Worm (Caenorhabditis elegans): ENCODE data around the gene gpc-1.

gpc-1 gene

DNA sequence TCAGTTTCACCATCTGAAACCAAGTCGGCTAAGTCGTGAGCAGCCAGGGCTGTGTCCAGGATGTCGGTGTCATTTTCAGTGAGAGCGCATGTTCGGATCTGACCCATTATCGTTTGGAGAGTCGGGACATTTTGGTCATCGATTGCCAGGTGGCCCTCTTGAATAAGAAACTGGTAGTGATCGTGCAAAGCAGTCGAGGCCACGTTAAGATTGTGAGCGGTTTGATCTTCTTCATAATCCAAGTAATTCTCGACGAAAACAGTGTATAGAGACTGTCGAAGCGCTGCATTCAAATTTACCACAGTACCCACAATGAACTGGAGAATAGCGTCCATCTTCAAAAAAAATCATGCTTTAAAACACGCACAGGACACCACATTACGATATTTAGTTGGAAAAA, 22.3 kb downstream of the gpc-1 start, which contains the start of gene T14G8.6:
TSS of gene T14G8.6 (minus strand) at position 338 of the 400 bp plus-strand sequence.
- no peak for TF ChIP-seq scrt-1 (GFP tag; IDR thresholded peaks at IDR 0.05)
- TF ChIP-seq aly-1 (tag; optimal IDR thresholded peaks at IDR 0.05) = no peak
- TF ChIP-seq ceh-13 (GFP tag; optimal IDR thresholded peaks at IDR 0.05) = no peak
- no peak for TF ChIP-seq tbx-11 (GFP tag; IDR thresholded peaks at IDR 0.05)
- TF ChIP-seq tra-4 (tag; optimal IDR thresholded peaks at IDR 0.05) = no peak
- TF ChIP-seq sea-1 (GFP tag; conservative IDR thresholded peaks at IDR 0.05) = no peak
- TF ChIP-seq hmg-4 (GFP tag; optimal IDR thresholded peaks at IDR 0.05) = no peak
- no peak for TF ChIP-seq B0310.2 (tag; optimal IDR thresholded peaks at IDR 0.05)
- no peak for TF ChIP-seq ets-7 (tag; optimal IDR thresholded peaks at IDR 0.05)
- TF ChIP-seq hmbx-1 (tag; optimal IDR thresholded peaks at IDR 0.05) = no peak
- no peak for TF ChIP-seq hnd-1 (tag; optimal IDR thresholded peaks at IDR 0.05)
- TF ChIP-seq ama-1 (optimal IDR thresholded peaks at IDR 0.05) = no peak
- no peak for TF ChIP-seq ceh-36 (tag; optimal IDR thresholded peaks at IDR 0.05)
- TF ChIP-seq tbx-37 (GFP tag; conservative IDR thresholded peaks at IDR 0.05) = no peak

DNA sequence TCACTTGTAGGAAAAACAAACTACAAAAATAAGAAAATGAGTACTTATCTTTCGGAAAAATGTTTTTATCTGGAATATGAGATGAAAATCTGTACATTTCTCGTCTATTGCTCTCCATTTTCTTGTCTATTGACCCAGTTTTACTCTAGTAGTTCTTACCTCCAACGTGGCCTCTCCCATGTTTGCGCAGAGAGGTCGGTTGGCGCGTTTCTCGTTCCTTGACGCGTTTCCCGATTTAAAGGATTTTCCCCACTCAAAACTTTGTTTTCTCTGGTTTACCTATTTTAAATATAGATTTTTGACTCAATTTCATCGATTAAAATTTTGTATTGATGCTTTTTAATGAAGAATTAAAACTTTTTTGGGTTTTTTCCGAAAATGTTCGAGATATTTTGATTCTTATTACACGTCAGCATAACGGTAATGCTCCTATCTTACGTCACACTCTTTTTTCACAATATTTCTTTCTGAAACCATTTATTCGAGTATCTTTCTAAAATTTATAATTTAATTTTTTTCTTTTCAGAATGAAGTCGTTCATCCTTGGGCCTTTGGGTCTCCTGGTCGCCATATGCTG, 24.0 kb downstream of the gpc-1 start, which contains the start of gene T14G8.3:
TSS of gene T14G8.3 (plus strand) at position 527 of the 577 bp plus-strand sequence.
- TF ChIP-seq B0310.2 (tag; optimal IDR thresholded peaks at IDR 0.05) = no peak
- TF ChIP-seq tbx-37 (GFP tag; conservative IDR thresholded peaks at IDR 0.05) = no peak
- TF ChIP-seq ceh-13 (GFP tag; optimal IDR thresholded peaks at IDR 0.05) = no peak
- no peak for TF ChIP-seq ama-1 (optimal IDR thresholded peaks at IDR 0.05)
- no peak for TF ChIP-seq hmbx-1 (tag; optimal IDR thresholded peaks at IDR 0.05)
- no peak for TF ChIP-seq sea-1 (GFP tag; conservative IDR thresholded peaks at IDR 0.05)
- TF ChIP-seq flt-1 (GFP tag; IDR thresholded peaks at IDR 0.05) = no peak
- TF ChIP-seq pes-1 (GFP tag; IDR thresholded peaks at IDR 0.05) = no peak
- no peak for TF ChIP-seq aly-1 (tag; optimal IDR thresholded peaks at IDR 0.05)
- no peak for TF ChIP-seq tbx-11 (GFP tag; IDR thresholded peaks at IDR 0.05)
- no peak for TF ChIP-seq hmg-4 (GFP tag; optimal IDR thresholded peaks at IDR 0.05)
- TF ChIP-seq ceh-36 (tag; optimal IDR thresholded peaks at IDR 0.05) = no peak
- no peak for TF ChIP-seq F13C5.2 (tag; optimal IDR thresholded peaks at IDR 0.05)
- no peak for TF ChIP-seq ets-7 (tag; optimal IDR thresholded peaks at IDR 0.05)

DNA sequence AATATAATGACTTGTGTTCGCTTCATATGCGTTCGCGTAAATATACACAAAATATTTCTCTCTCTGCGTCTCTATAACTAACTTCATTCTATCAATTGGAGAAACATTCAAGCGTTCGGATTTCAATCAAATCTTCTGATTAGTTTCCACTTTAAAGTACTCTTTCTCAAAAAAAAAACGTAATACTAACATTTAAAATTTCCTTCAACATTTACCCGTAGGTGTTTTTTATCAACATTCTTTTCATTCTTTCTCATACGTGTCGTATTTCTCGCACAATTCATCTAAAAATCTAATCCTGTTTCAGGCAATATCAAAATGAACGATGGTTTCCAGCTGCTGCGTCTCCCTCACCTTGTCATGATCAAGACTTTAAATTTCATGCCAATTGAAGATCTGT, 27.1 kb downstream of the gpc-1 start, which contains the start of gene T14G8.2:
TSS of gene T14G8.2 (plus strand) at position 301 of the 400 bp plus-strand sequence.
- no peak for TF ChIP-seq hmg-4 (GFP tag; optimal IDR thresholded peaks at IDR 0.05)
- TF ChIP-seq scrt-1 (GFP tag; IDR thresholded peaks at IDR 0.05) = no peak
- TF ChIP-seq tbx-11 (GFP tag; IDR thresholded peaks at IDR 0.05) = no peak
- TF ChIP-seq hmbx-1 (tag; optimal IDR thresholded peaks at IDR 0.05) = no peak
- no peak for TF ChIP-seq tra-4 (tag; optimal IDR thresholded peaks at IDR 0.05)
- TF ChIP-seq ets-7 (tag; optimal IDR thresholded peaks at IDR 0.05) = no peak
- no peak for TF ChIP-seq hnd-1 (tag; optimal IDR thresholded peaks at IDR 0.05)
- no peak for TF ChIP-seq aly-1 (tag; optimal IDR thresholded peaks at IDR 0.05)
- no peak for TF ChIP-seq flt-1 (GFP tag; IDR thresholded peaks at IDR 0.05)

DNA sequence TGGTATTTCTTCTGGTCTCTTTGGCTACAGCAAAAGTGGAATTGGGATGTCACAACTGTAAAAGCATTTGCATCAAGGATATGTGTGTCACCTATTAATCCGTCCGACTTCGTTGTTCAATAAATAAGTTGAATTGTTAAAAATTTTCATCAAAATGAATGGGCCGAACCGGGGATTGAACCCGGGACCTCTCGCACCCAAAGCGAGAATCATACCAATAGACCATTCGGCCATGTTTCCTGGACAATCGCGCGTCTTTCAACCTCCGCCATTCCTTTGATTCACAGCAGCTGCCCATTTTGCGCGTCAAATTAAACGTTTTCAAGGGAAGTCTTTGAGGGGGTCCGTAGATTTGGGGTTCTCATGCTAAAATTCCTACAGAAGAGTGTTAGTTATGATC, 30.1 kb downstream of the gpc-1 start:
- TF ChIP-seq tbx-37 (GFP tag; conservative IDR thresholded peaks at IDR 0.05) (0 out of 2 replicates have a peak, but pooled peaks have one; percentile 44), aly-1 (tag; optimal IDR thresholded peaks at IDR 0.05) (no peak), tbx-11 (GFP tag; IDR thresholded peaks at IDR 0.05) (no peak), hmg-4 (GFP tag; optimal IDR thresholded peaks at IDR 0.05) (no peak), flt-1 (GFP tag; IDR thresholded peaks at IDR 0.05) (peak; percentile 60), ets-7 (tag; optimal IDR thresholded peaks at IDR 0.05) (no peak), sea-1 (GFP tag; conservative IDR thresholded peaks at IDR 0.05) (0 out of 2 replicates have a peak, but pooled peaks have one; percentile 44), scrt-1 (GFP tag; IDR thresholded peaks at IDR 0.05) (peak; percentile 60; the same call in 1 of the 2 replicates), hmbx-1 (tag; optimal IDR thresholded peaks at IDR 0.05) (no peak), hnd-1 (tag; optimal IDR thresholded peaks at IDR 0.05) (no peak), tra-4 (tag; optimal IDR thresholded peaks at IDR 0.05) (no peak), ama-1 (optimal IDR thresholded peaks at IDR 0.05) (no peak), ceh-36 (tag; optimal IDR thresholded peaks at IDR 0.05) (no peak), F13C5.2 (tag; optimal IDR thresholded peaks at IDR 0.05) (no peak), pes-1 (GFP tag; IDR thresholded peaks at IDR 0.05) (peak; percentile 69), ceh-13 (GFP tag; optimal IDR thresholded peaks at IDR 0.05) (no peak), B0310.2 (tag; optimal IDR thresholded peaks at IDR 0.05) (no peak)

DNA sequence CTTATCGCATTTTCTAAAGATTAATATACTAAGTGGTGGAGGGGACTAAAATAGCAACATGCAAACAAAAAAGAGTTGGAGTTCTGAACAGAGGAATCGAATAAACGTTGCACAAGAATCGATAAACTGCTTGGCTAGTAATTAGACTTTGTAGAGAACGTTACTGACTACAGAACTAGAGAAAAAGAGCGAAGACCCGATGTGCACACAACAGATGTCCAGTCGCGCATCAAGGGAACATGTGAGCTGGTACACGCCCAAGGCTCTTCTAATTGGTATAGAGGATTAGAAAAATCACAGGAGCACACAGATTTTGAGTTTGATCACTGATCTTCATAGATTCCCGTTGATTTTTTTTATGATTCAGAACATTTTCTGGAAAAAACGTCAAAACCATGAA, 30.7 kb downstream of the gpc-1 start:
- TF ChIP-seq hmbx-1 (tag; optimal IDR thresholded peaks at IDR 0.05) = no peak

DNA sequence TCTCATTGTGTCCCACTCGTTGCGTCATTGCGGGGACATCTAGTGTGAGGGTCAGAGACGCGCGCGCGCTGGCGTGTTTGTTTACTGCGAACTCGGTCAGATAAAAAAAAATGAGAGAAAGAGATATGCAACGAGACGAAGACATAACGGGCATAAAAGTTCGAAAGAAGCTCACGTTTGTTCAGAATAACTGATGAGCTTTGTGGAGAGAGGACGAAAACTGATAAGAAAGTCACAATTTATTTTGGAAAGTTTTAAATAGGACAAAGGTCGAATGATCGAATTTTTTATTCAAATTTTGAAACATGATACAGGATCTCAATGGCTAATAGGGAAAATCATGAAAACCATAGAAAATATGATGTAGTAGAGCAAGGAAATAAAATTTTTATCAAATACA, 31.7 kb downstream of the gpc-1 start:
- TF ChIP-seq ceh-13 (GFP tag; optimal IDR thresholded peaks at IDR 0.05) (no peak), hmbx-1 (tag; optimal IDR thresholded peaks at IDR 0.05) (no peak), scrt-1 (GFP tag; IDR thresholded peaks at IDR 0.05) (no peak), sea-1 (GFP tag; conservative IDR thresholded peaks at IDR 0.05) (no peak), ama-1 (optimal IDR thresholded peaks at IDR 0.05) (no peak), tbx-37 (GFP tag; conservative IDR thresholded peaks at IDR 0.05) (no peak), pes-1 (GFP tag; IDR thresholded peaks at IDR 0.05) (no peak), aly-1 (tag; optimal IDR thresholded peaks at IDR 0.05) (no peak), ets-7 (tag; optimal IDR thresholded peaks at IDR 0.05) (no peak), hnd-1 (tag; optimal IDR thresholded peaks at IDR 0.05) (no peak), tra-4 (tag; optimal IDR thresholded peaks at IDR 0.05) (no peak), flt-1 (GFP tag; IDR thresholded peaks at IDR 0.05) (no peak), B0310.2 (tag; optimal IDR thresholded peaks at IDR 0.05) (no peak), tbx-11 (GFP tag; IDR thresholded peaks at IDR 0.05) (no peak), F13C5.2 (tag; optimal IDR thresholded peaks at IDR 0.05) (no peak), hmg-4 (GFP tag; optimal IDR thresholded peaks at IDR 0.05) (no peak), ceh-36 (tag; optimal IDR thresholded peaks at IDR 0.05) (no peak)

DNA sequence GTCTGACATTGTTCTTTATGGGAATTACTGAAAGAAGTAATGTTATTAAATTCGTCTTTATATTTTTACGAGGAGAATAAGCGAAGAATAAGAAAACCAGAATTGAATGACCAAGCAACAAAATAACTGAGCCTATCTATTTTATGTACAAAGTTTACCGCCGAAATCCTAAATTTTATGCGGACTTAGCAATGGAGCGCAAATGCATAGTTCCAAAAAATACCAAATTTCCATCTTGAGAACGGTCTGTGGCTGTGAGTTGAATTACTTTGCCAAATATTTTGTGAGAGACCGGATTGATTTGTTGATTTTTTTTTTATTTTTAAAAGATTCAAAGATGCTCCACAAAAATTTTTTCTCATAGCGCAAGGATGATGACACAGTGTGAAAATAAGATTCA, 32.2 kb downstream of the gpc-1 start, which contains the start of gene chd-3:
TSS of gene chd-3 (minus strand) at position 27 of the 400 bp plus-strand sequence.
- no peak for TF ChIP-seq tbx-11 (GFP tag; IDR thresholded peaks at IDR 0.05)
- no peak for TF ChIP-seq tbx-37 (GFP tag; conservative IDR thresholded peaks at IDR 0.05)
- no peak for TF ChIP-seq ceh-36 (tag; optimal IDR thresholded peaks at IDR 0.05)
- TF ChIP-seq ceh-13 (GFP tag; optimal IDR thresholded peaks at IDR 0.05) = no peak
- no peak for TF ChIP-seq aly-1 (tag; optimal IDR thresholded peaks at IDR 0.05)
- no peak for TF ChIP-seq hnd-1 (tag; optimal IDR thresholded peaks at IDR 0.05)
- TF ChIP-seq hmg-4 (GFP tag; optimal IDR thresholded peaks at IDR 0.05) = no peak

Data from whole organism, early embryonic.